Worm (Caenorhabditis elegans): ENCODE measurements around the gene ilcr-1.

- TF ChIP-seq nfyb-1 (GFP tag; IDR thresholded peaks at IDR 0.05) (no peak), dpl-1 (GFP tag; optimal IDR thresholded peaks at IDR 0.05) (no peak), F22D6.2 (tag; optimal IDR thresholded peaks at IDR 0.05) (no peak), F23B12.7 (tag; optimal IDR thresholded peaks at IDR 0.05; ENCODE audit: insufficient read depth) (no peak), Y56A3A.18 (GFP tag; IDR thresholded peaks at IDR 0.05) (no peak), snpc-1.1 (tag; optimal IDR thresholded peaks at IDR 0.05; ENCODE audit: insufficient read depth) (no peak), ceh-91 (GFP tag; IDR thresholded peaks at IDR 0.05) (no peak), F57C9.4 (tag; optimal IDR thresholded peaks at IDR 0.05) (no peak), rec-8 (tag; optimal IDR thresholded peaks at IDR 0.05) (no peak), aptf-3 (GFP tag; IDR thresholded peaks at IDR 0.05) (no peak), unc-62 (GFP tag; optimal IDR thresholded peaks at IDR 0.05) (no peak), akir-1 (GFP tag; optimal IDR thresholded peaks at IDR 0.05) (no peak), attf-6 (GFP tag; IDR thresholded peaks at IDR 0.05) (no peak), hmg-1.2 (GFP tag; IDR thresholded peaks at IDR 0.05) (no peak)
Measured at ce11 chrIV:14274834-14275233, 1.4 kb upstream of the ilcr-1 start.
